Worm (Caenorhabditis elegans) whole organism, L1 larva: ENCODE data around the gene phb-2.

Experiments
- C04F5.9 ChIP-seq: sonication (generic microtip); optimal IDR thresholded peaks from 2 replicates; lab custom pipeline; 2016; ENCODE audit warnings: missing genetic modification characterization, missing compliant biosample characterization
- mep-1 ChIP-seq: fragments of 150-350 bp; optimal IDR thresholded peaks from 2 replicates; lab custom pipeline; 2014; ENCODE audit warnings: missing biosample characterization, missing genetic modification characterization

DNA sequence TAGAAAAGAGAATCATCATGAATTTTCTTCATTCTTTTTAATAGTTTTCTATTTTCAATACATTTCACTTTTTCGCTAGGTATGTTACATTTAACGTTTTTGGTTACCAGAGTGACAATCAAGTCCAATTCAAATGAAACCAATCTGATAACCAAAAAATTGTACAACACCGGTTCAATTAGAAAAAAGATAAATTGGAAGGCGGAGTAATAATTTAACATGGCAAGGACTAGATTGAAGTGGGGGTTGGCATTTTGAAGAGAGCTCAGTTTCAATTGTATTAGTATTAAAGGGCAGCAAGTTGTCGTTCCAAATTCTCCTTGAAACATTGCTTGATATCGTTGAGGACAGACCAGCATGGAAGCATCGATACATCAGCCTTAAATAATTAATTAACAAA is 1.5 kb downstream of the phb-2 start:
- TF ChIP-seq mep-1 (tag; lab: Kevin White, UChicago), result no peak
- no peak for TF ChIP-seq C04F5.9 (tag; lab: Kevin White, UChicago)
